Worm (Caenorhabditis elegans): ENCODE results near the gene ssp-35.

- TF ChIP-seq aly-2 (tag; optimal IDR thresholded peaks at IDR 0.05) (no peak), egl-27 (tag; optimal IDR thresholded peaks at IDR 0.05) (no peak)
Observed at ce11 chrV:12261377-12261776, 2.2 kb downstream of the ssp-35 start, which contains the start of gene tbb-6.

Measured in whole organism, L1 larva.